Worm (Caenorhabditis elegans) whole organism, mixed stage, embryonic: Measurements from ENCODE around the gene C17F4.8.

Experiments used
- M03D4.4 ChIP-seq: sonication (generic microtip); optimal IDR thresholded peaks from 2 replicates; lab custom pipeline; 2017; ENCODE audit warnings: mild to moderate bottlenecking, missing genetic modification characterization, missing compliant biosample characterization
- bed-3 ChIP-seq: fragments of 200-800 bp; sonication (Bioruptor generic); optimal IDR thresholded peaks from 3 replicates; lab custom pipeline; 2018; ENCODE audit warnings: mild to moderate bottlenecking, missing genetic modification characterization, moderate library complexity, missing compliant biosample characterization
- blmp-1 ChIP-seq: fragments of 150-350 bp; optimal IDR thresholded peaks from 2 replicates; lab custom pipeline; 2014; ENCODE audit warnings: missing biosample characterization, missing genetic modification characterization
- ceh-39 ChIP-seq: fragments of 150-350 bp; optimal IDR thresholded peaks from 2 replicates; lab custom pipeline; 2014; ENCODE audit warnings: missing biosample characterization, missing genetic modification characterization
- ceh-43 ChIP-seq: fragments of 200-800 bp; sonication (Bioruptor generic); optimal IDR thresholded peaks from 2 replicates; lab custom pipeline; 2018; ENCODE audit warnings: mild to moderate bottlenecking, missing genetic modification characterization, moderate library complexity, missing compliant biosample characterization
- ceh-83 ChIP-seq: fragments of 200-800 bp; sonication (Bioruptor generic); optimal IDR thresholded peaks from 2 replicates; lab custom pipeline; 2018; ENCODE audit warnings: mild to moderate bottlenecking, missing genetic modification characterization, missing compliant biosample characterization
- ces-1 ChIP-seq: fragments of 150-350 bp; optimal IDR thresholded peaks from 2 replicates; lab custom pipeline; 2014; ENCODE audit warnings: missing biosample characterization, missing genetic modification reagents, missing genetic modification characterization
- cnd-1 ChIP-seq: fragments of 200-800 bp; sonication (Bioruptor generic); optimal IDR thresholded peaks from 2 replicates; lab custom pipeline; 2018; ENCODE audit warnings: mild to moderate bottlenecking, missing genetic modification characterization, missing compliant biosample characterization
- drap-1 ChIP-seq: fragments of 200-800 bp; sonication (Bioruptor generic); optimal IDR thresholded peaks from 3 replicates; lab custom pipeline; 2018; ENCODE audit warnings: mild to moderate bottlenecking, missing genetic modification characterization, missing compliant biosample characterization
- elt-1 ChIP-seq: sonication (generic microtip); optimal IDR thresholded peaks from 2 replicates; lab custom pipeline; 2017; ENCODE audit warnings: missing genetic modification characterization, mild to moderate bottlenecking, missing compliant biosample characterization, antibody characterized with exemption, moderate library complexity, borderline replicate concordance; ENCODE audit not compliant: insufficient read depth
- flh-1 ChIP-seq: fragments of 200-800 bp; sonication (Bioruptor generic); optimal IDR thresholded peaks from 2 replicates; lab custom pipeline; 2018; ENCODE audit warnings: mild to moderate bottlenecking, missing genetic modification characterization, moderate library complexity, missing compliant biosample characterization
- hlh-1 ChIP-seq: fragments of 150-350 bp; optimal IDR thresholded peaks from 2 replicates; lab custom pipeline; 2014; ENCODE audit warnings: missing biosample characterization, missing genetic modification reagents, missing genetic modification characterization
- lin-13 ChIP-seq: fragments of 150-350 bp; optimal IDR thresholded peaks from 2 replicates; lab custom pipeline; 2014; ENCODE audit warnings: missing biosample characterization, missing genetic modification characterization
- lin-32 ChIP-seq: fragments of 200-800 bp; sonication (Bioruptor generic); optimal IDR thresholded peaks from 2 replicates; lab custom pipeline; 2018; ENCODE audit warnings: mild to moderate bottlenecking, missing genetic modification characterization, missing compliant biosample characterization
- lsy-2 ChIP-seq: fragments of 150-350 bp; optimal IDR thresholded peaks from 2 replicates; lab custom pipeline; 2014; ENCODE audit warnings: missing biosample characterization, missing genetic modification characterization
- mab-5 ChIP-seq: fragments of 150-350 bp; optimal IDR thresholded peaks from 2 replicates; lab custom pipeline; 2014; ENCODE audit warnings: missing biosample characterization, missing genetic modification characterization
- mep-1 ChIP-seq: fragments of 150-350 bp; optimal IDR thresholded peaks from 2 replicates; lab custom pipeline; 2017; ENCODE audit warnings: missing biosample characterization, missing genetic modification reagents, missing genetic modification characterization, inconsistent platforms
- mls-2 ChIP-seq: sonication (generic microtip); optimal IDR thresholded peaks from 2 replicates; lab custom pipeline; 2016; ENCODE audit warnings: mild to moderate bottlenecking, missing genetic modification characterization, moderate library complexity, missing compliant biosample characterization
- nhr-12 ChIP-seq: fragments of 150-350 bp; optimal IDR thresholded peaks from 2 replicates; lab custom pipeline; 2014; ENCODE audit warnings: missing biosample characterization, missing genetic modification characterization
- nhr-2 ChIP-seq: fragments of 150-350 bp; optimal IDR thresholded peaks from 2 replicates; lab custom pipeline; 2014; ENCODE audit warnings: missing biosample characterization, missing genetic modification characterization
- nhr-237 ChIP-seq: fragments of 150-350 bp; optimal IDR thresholded peaks from 2 replicates; lab custom pipeline; 2014; ENCODE audit warnings: missing biosample characterization, missing genetic modification characterization
- nhr-28 ChIP-seq: fragments of 150-350 bp; optimal IDR thresholded peaks from 2 replicates; lab custom pipeline; 2014; ENCODE audit warnings: missing biosample characterization, missing genetic modification characterization
- nhr-76 ChIP-seq: sonication (generic microtip); optimal IDR thresholded peaks from 2 replicates; lab custom pipeline; 2017; ENCODE audit warnings: missing biosample characterization, missing genetic modification characterization
- pha-4 ChIP-seq: fragments of 150-350 bp; optimal IDR thresholded peaks from 2 replicates; lab custom pipeline; 2018; ENCODE audit warnings: missing biosample characterization, missing genetic modification reagents, missing genetic modification characterization
- sem-2 ChIP-seq: fragments of 200-800 bp; sonication (Bioruptor generic); optimal IDR thresholded peaks from 2 replicates; lab custom pipeline; 2018; ENCODE audit warnings: mild to moderate bottlenecking, missing genetic modification characterization, missing compliant biosample characterization
- snpc-4 ChIP-seq: fragments of 150-350 bp; optimal IDR thresholded peaks from 2 replicates; lab custom pipeline; 2014; ENCODE audit warnings: missing biosample characterization, missing genetic modification characterization
- sptf-1 ChIP-seq: sonication (generic microtip); optimal IDR thresholded peaks from 2 replicates; lab custom pipeline; 2017; ENCODE audit warnings: mild to moderate bottlenecking, missing genetic modification characterization, moderate library complexity, missing compliant biosample characterization
- unc-120 ChIP-seq: sonication (generic microtip); optimal IDR thresholded peaks from 2 replicates; lab custom pipeline; 2017; ENCODE audit warnings: missing genetic modification characterization, missing compliant biosample characterization; ENCODE audit not compliant: poor library complexity, severe bottlenecking
- unc-39 ChIP-seq: fragments of 150-350 bp; optimal IDR thresholded peaks from 2 replicates; lab custom pipeline; 2014; ENCODE audit warnings: missing biosample characterization, missing genetic modification characterization
- unc-62 ChIP-seq: fragments of 150-350 bp; optimal IDR thresholded peaks from 2 replicates; lab custom pipeline; 2014; ENCODE audit warnings: missing biosample characterization, missing genetic modification reagents, missing genetic modification characterization
- zip-8 ChIP-seq: fragments of 150-350 bp; optimal IDR thresholded peaks from 2 replicates; lab custom pipeline; 2014; ENCODE audit warnings: missing biosample characterization, missing genetic modification characterization
- ztf-11 ChIP-seq: fragments of 150-350 bp; optimal IDR thresholded peaks from 2 replicates; lab custom pipeline; 2014; ENCODE audit warnings: missing biosample characterization, missing genetic modification characterization

The C17F4.8 gene

DNA sequence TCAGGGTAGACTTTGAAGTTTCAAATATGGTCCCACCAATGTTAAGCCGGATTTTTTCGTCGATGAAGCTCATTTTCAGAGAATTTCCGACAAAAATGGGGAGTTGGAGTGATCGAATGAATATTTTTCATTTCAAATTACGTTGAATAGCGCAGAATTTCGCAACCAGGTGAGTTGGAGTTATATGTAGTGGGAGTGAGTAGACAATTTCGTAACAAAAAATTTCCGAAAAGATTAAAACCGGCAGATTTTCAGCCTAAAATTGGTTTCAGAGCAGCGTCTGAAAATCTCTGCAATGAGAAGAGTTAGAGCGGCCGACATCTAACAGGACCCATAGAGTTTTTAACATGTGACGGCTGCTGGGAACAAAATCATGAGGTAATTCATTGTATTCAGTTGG lies 25.9 kb downstream of the C17F4.8 start, which contains the start of gene sdz-35:
Gene sdz-35 (minus strand): TSS at position 101 of the 400 bp plus-strand sequence.
- TF ChIP-seq ceh-43 (no peak), unc-62 (GFP tag; lab: Kevin White, UChicago) (no peak), pha-4 (tag; lab: Kevin White, UChicago) (no peak), elt-1 (no peak), snpc-4 (no peak), mep-1 (tag; lab: Kevin White, UChicago) (no peak), mls-2 (tag; lab: Kevin White, UChicago) (no peak), ztf-11 (tag; lab: Kevin White, UChicago) (no peak), drap-1 (no peak), nhr-76 (tag; lab: Kevin White, UChicago) (no peak), lin-32 (GFP tag; lab: Kevin White, UChicago) (no peak)

DNA sequence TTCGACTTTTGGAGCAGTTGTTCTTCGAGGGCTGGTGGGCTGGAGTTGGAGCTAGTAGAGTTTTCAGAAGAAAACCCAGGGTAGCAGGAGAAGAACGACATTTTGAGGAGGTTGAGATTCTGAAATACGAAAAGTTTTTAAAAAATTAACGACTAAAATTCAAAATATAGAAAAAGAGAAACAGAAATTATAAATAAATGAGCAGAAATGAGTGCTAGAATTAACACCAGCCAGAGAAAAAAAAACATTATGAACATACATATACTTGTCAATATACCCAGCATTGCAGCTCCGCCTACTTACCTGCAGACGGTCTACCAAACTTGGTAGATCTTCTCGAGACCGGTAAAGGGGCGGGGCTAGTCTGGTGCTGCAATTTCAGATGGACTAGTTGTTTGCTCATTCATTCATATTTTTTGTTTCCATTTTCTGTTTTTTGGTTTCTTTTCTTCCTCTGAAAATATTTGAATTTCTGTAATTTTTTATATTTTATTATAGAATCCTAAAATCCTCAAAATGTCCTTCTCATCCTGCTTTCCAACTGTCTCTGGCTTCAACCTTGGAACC lies 28.1 kb downstream of the C17F4.8 start, which contains the start of the genes ZC239.20 and ZC239.21:
Gene ZC239.20 (minus strand): TSS at position 101 of the 567 bp plus-strand sequence.
Gene ZC239.21 (plus strand): TSS at position 517 of the 567 bp plus-strand sequence.
- TF ChIP-seq nhr-2 (no peak), nhr-12 (no peak), blmp-1 (tag; lab: Kevin White, UChicago) (no peak), cnd-1 (tag; lab: Kevin White, UChicago) (no peak), elt-1 (no peak), ztf-11 (tag; lab: Kevin White, UChicago) (no peak), ceh-83 (GFP tag; lab: Kevin White, UChicago) (no peak), nhr-237 (no peak), unc-39 (tag; lab: Kevin White, UChicago) (no peak), mab-5 (tag; lab: Kevin White, UChicago) (no peak), bed-3 (GFP tag; lab: Kevin White, UChicago) (no peak), hlh-1 (no peak), flh-1 (no peak), zip-8 (no peak), snpc-4 (no peak), ceh-39 (tag; lab: Kevin White, UChicago) (no peak)

DNA sequence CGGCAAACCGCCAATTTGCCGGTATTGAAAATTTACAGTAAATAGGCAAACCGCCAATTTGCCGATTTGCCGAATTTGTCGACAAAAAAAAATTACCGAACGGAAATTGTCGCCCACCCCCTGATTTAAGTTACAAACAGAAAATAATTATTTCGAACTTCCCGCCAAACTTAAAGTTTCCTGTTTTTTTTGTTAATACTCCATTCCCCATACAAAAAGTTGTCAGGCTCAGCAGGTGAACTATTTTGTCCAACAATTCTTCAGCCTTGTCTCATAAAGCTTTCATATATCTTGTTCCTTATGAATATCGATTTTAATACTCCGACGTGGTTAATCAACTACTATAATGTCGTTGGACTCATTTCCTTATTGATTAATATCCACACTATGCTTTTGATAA lies 31.2 kb downstream of the C17F4.8 start, which contains the start of gene sri-50:
Gene sri-50 (plus strand): TSS at position 301 of the 400 bp plus-strand sequence.
- TF ChIP-seq nhr-2 (no peak), ceh-83 (GFP tag; lab: Kevin White, UChicago) (no peak), mls-2 (tag; lab: Kevin White, UChicago) (no peak), drap-1 (no peak), lin-13 (no peak), lin-32 (GFP tag; lab: Kevin White, UChicago) (no peak), unc-120 (no peak), nhr-237 (no peak), blmp-1 (tag; lab: Kevin White, UChicago) (no peak), pha-4 (tag; lab: Kevin White, UChicago) (no peak), mep-1 (tag; lab: Kevin White, UChicago) (no peak), ces-1 (GFP tag; lab: Kevin White, UChicago) (no peak), mab-5 (tag; lab: Kevin White, UChicago) (no peak)

DNA sequence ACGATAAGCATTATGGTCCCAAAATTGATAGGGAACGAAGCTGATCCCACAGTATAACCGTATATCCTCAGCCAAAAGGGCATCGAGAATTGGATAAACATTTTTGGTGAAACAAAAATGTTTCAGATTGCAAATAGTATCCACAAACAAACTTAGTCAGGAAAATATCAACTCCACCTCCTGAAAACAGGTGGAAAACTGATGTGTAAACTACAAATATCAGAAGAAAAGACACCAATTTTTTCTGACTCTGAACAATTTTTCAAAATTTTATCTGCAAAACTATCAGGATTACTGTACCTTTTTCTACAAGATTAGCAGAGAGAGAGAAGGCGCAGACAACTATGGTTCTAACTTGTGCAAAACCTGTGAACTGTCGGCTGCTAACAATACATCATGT lies 32.1 kb downstream of the C17F4.8 start, which contains the start of gene sri-53:
Gene sri-53 (minus strand): TSS at position 101 of the 400 bp plus-strand sequence.
- no peak for TF ChIP-seq unc-62 (GFP tag; lab: Kevin White, UChicago)
- TF ChIP-seq nhr-28 (tag; lab: Kevin White, UChicago) = no peak
- TF ChIP-seq ceh-39 (tag; lab: Kevin White, UChicago) = no peak
- no peak for TF ChIP-seq ceh-43
- TF ChIP-seq hlh-1 = no peak
- no peak for TF ChIP-seq ces-1 (GFP tag; lab: Kevin White, UChicago)
- TF ChIP-seq lin-13 = no peak
- no peak for TF ChIP-seq lsy-2 (tag; lab: Kevin White, UChicago)
- no peak for TF ChIP-seq sptf-1 (tag; lab: Kevin White, UChicago)
- no peak for TF ChIP-seq cnd-1 (tag; lab: Kevin White, UChicago)
- TF ChIP-seq M03D4.4 (tag; lab: Kevin White, UChicago) = no peak
- no peak for TF ChIP-seq sem-2 (GFP tag; lab: Kevin White, UChicago)
- no peak for TF ChIP-seq ztf-11 (tag; lab: Kevin White, UChicago)
- TF ChIP-seq mab-5 (tag; lab: Kevin White, UChicago) = no peak
- TF ChIP-seq ceh-83 (GFP tag; lab: Kevin White, UChicago) = no peak
